Worm (Caenorhabditis elegans) whole organism, L1 larva: Measurements from ENCODE around the gene asm-3.

Experiments used
- C04F5.9 ChIP-seq: sonication (generic microtip); optimal IDR thresholded peaks from 2 replicates; lab custom pipeline; 2016; ENCODE audit warnings: missing genetic modification characterization, missing compliant biosample characterization
- aly-2 ChIP-seq: fragments of 150-350 bp; optimal IDR thresholded peaks from 2 replicates; lab custom pipeline; 2014; ENCODE audit warnings: missing biosample characterization, missing genetic modification characterization
- blmp-1 ChIP-seq: fragments of 150-350 bp; optimal IDR thresholded peaks from 2 replicates; lab custom pipeline; 2014; ENCODE audit warnings: missing biosample characterization, missing genetic modification characterization
- ceh-63 ChIP-seq: fragments of 200-800 bp; sonication (Bioruptor generic); optimal IDR thresholded peaks from 2 replicates; lab custom pipeline; 2018; ENCODE audit warnings: mild to moderate bottlenecking, missing genetic modification characterization, missing compliant biosample characterization
- ceh-82 ChIP-seq, 3 experiments: fragments of 150-350 bp in 1 of 3; sonication (generic microtip) in 2 of 3; optimal IDR thresholded peaks; 2 replicates each; lab custom pipeline; 2014 to 2017; ENCODE audit warnings: missing biosample characterization in 3 of 3, missing genetic modification characterization in 3 of 3
- ceh-88 ChIP-seq: fragments of 200-800 bp; sonication (Bioruptor generic); IDR thresholded peaks from 2 replicates; pipeline ENCODE4 v1.3.6; 2022; ENCODE audit warnings: missing genetic modification characterization, missing compliant biosample characterization
- ceh-90 ChIP-seq: sonication (generic microtip); optimal IDR thresholded peaks from 2 replicates; lab custom pipeline; 2016; ENCODE audit warnings: missing genetic modification characterization, missing compliant biosample characterization
- ces-1 ChIP-seq: fragments of 150-350 bp; optimal IDR thresholded peaks from 2 replicates; lab custom pipeline; 2014; ENCODE audit warnings: missing biosample characterization, missing genetic modification reagents, missing genetic modification characterization
- dpl-1 ChIP-seq, 3 experiments: fragments of 150-350 bp in 2 of 3; sonication (generic microtip) in 1 of 3; optimal IDR thresholded peaks; 2 replicates each; lab custom pipeline; 2014 to 2017; ENCODE audit warnings: missing biosample characterization in 3 of 3, missing genetic modification characterization in 3 of 3, missing genetic modification reagents in 3 of 3
- efl-1 ChIP-seq, 4 experiments: fragments of 150-350 bp; optimal IDR thresholded peaks in 3 of 4; peaks in 1 of 4; 1 replicate in 1 of 4; 2 replicates in 3 of 4; lab custom pipeline; 2014; ENCODE audit warnings: missing biosample characterization in 2 of 4, missing genetic modification characterization in 2 of 4, missing genetic modification reagents in 2 of 4
- efl-3 ChIP-seq: fragments of 200-800 bp; sonication (Bioruptor generic); optimal IDR thresholded peaks from 2 replicates; lab custom pipeline; 2018; ENCODE audit warnings: mild to moderate bottlenecking, missing genetic modification characterization, missing compliant biosample characterization
- egl-27 ChIP-seq, 2 experiments: fragments of 150-350 bp in 1 of 2; sonication (generic microtip); optimal IDR thresholded peaks; 3 replicates each; lab custom pipeline; 2017 to 2018; ENCODE audit warnings: missing biosample characterization in 2 of 2, missing genetic modification characterization in 2 of 2, missing genetic modification reagents in 2 of 2
- fkh-10 ChIP-seq: sonication (generic microtip); optimal IDR thresholded peaks from 2 replicates; lab custom pipeline; 2017; ENCODE audit warnings: missing biosample characterization, missing genetic modification reagents, missing genetic modification characterization
- fkh-8 ChIP-seq: sonication (generic microtip); optimal IDR thresholded peaks from 2 replicates; lab custom pipeline; 2016; ENCODE audit warnings: mild to moderate bottlenecking, missing genetic modification characterization, missing compliant biosample characterization
- grh-1 ChIP-seq: fragments of 200-800 bp; sonication (Bioruptor generic); IDR thresholded peaks from 2 replicates; pipeline ENCODE4 v1.3.6; 2022; ENCODE audit warnings: missing genetic modification reagents, missing genetic modification characterization, missing compliant biosample characterization
- hlh-17 ChIP-seq: fragments of 200-800 bp; sonication (Bioruptor generic); optimal IDR thresholded peaks from 2 replicates; lab custom pipeline; 2018; ENCODE audit warnings: missing genetic modification characterization, mild to moderate bottlenecking, missing compliant biosample characterization, moderate library complexity, borderline replicate concordance
- irx-1 ChIP-seq: sonication (generic microtip); optimal IDR thresholded peaks from 2 replicates; lab custom pipeline; 2016; ENCODE audit warnings: missing genetic modification characterization, missing compliant biosample characterization
- isw-1 ChIP-seq: fragments of 200-800 bp; sonication (Bioruptor generic); IDR thresholded peaks from 2 replicates; pipeline ENCODE4 v1.3.6; 2022; ENCODE audit warnings: missing genetic modification characterization, missing compliant biosample characterization
- jun-1 ChIP-seq: fragments of 150-350 bp; optimal IDR thresholded peaks from 2 replicates; lab custom pipeline; 2014; ENCODE audit warnings: missing biosample characterization, missing genetic modification reagents, missing genetic modification characterization
- lin-14 ChIP-seq: fragments of 200-800 bp; sonication (Bioruptor generic); optimal IDR thresholded peaks from 2 replicates; lab custom pipeline; 2018; ENCODE audit warnings: mild to moderate bottlenecking, missing genetic modification characterization, moderate library complexity, missing compliant biosample characterization
- lin-15B ChIP-seq: fragments of 150-350 bp; sonication (generic microtip); optimal IDR thresholded peaks from 3 replicates; lab custom pipeline; 2014; ENCODE audit warnings: missing biosample characterization, missing genetic modification characterization
- lsy-2 ChIP-seq, 2 experiments: fragments of 150-350 bp; optimal IDR thresholded peaks; 2 replicates each; lab custom pipeline; 2014; ENCODE audit warnings: missing biosample characterization in 2 of 2, missing genetic modification characterization in 2 of 2
- mdl-1 ChIP-seq, 2 experiments: fragments of 150-350 bp; optimal IDR thresholded peaks; 2 replicates each; lab custom pipeline; 2014 to 2017; ENCODE audit warnings: missing biosample characterization in 2 of 2, missing genetic modification characterization in 2 of 2, inconsistent platforms in 1 of 2
- mef-2 ChIP-seq: fragments of 150-350 bp; optimal IDR thresholded peaks from 2 replicates; lab custom pipeline; 2014; ENCODE audit warnings: missing biosample characterization, missing genetic modification characterization
- nhr-11 ChIP-seq: fragments of 150-350 bp; optimal IDR thresholded peaks from 2 replicates; lab custom pipeline; 2014; ENCODE audit warnings: missing biosample characterization, missing genetic modification characterization
- nhr-28 ChIP-seq: fragments of 150-350 bp; optimal IDR thresholded peaks from 2 replicates; lab custom pipeline; 2014; ENCODE audit warnings: missing biosample characterization, missing genetic modification characterization
- nhr-71 ChIP-seq: sonication (generic microtip); optimal IDR thresholded peaks from 2 replicates; lab custom pipeline; 2016; ENCODE audit warnings: mild to moderate bottlenecking, missing genetic modification characterization, moderate library complexity, missing compliant biosample characterization
- nhr-77 ChIP-seq: fragments of 150-350 bp; optimal IDR thresholded peaks from 2 replicates; lab custom pipeline; 2014; ENCODE audit warnings: missing biosample characterization, missing genetic modification characterization
- nhr-84 ChIP-seq: sonication (generic microtip); optimal IDR thresholded peaks from 2 replicates; lab custom pipeline; 2017; ENCODE audit warnings: missing biosample characterization, missing genetic modification characterization
- nhr-85 ChIP-seq: sonication (generic microtip); peaks from one replicate; lab custom pipeline; 2016; ENCODE audit warnings: missing genetic modification characterization, inconsistent platforms, missing compliant biosample characterization
- pax-3 ChIP-seq: fragments of 200-800 bp; sonication (Bioruptor generic); optimal IDR thresholded peaks from 2 replicates; lab custom pipeline; 2018; ENCODE audit warnings: mild to moderate bottlenecking, missing genetic modification characterization, moderate library complexity, missing compliant biosample characterization
- rnt-1 ChIP-seq: sonication (generic microtip); optimal IDR thresholded peaks from 2 replicates; lab custom pipeline; 2016; ENCODE audit warnings: mild to moderate bottlenecking, missing genetic modification characterization, moderate library complexity, missing compliant biosample characterization
- skn-1 ChIP-seq: fragments of 150-350 bp; optimal IDR thresholded peaks from 2 replicates; lab custom pipeline; 2014; ENCODE audit warnings: missing biosample characterization, missing genetic modification characterization
- sox-4 ChIP-seq: sonication (generic microtip); optimal IDR thresholded peaks from 2 replicates; lab custom pipeline; 2016; ENCODE audit warnings: missing genetic modification characterization, missing compliant biosample characterization
- sptf-1 ChIP-seq: fragments of 150-350 bp; optimal IDR thresholded peaks from 2 replicates; lab custom pipeline; 2014; ENCODE audit warnings: missing biosample characterization, missing genetic modification characterization
- swsn-7 ChIP-seq: sonication (generic microtip); optimal IDR thresholded peaks from 2 replicates; lab custom pipeline; 2016; ENCODE audit warnings: missing genetic modification characterization, missing compliant biosample characterization
- tbx-2 ChIP-seq: sonication (generic microtip); optimal IDR thresholded peaks from 2 replicates; lab custom pipeline; 2016; ENCODE audit warnings: missing genetic modification characterization, missing compliant biosample characterization
- tlp-1 ChIP-seq: fragments of 150-350 bp; optimal IDR thresholded peaks from 2 replicates; lab custom pipeline; 2014; ENCODE audit warnings: missing biosample characterization, missing genetic modification characterization
- unc-98 ChIP-seq: fragments of 200-800 bp; sonication (Bioruptor generic); IDR thresholded peaks from 2 replicates; pipeline ENCODE4 v1.3.6; 2022; ENCODE audit warnings: missing genetic modification characterization, missing compliant biosample characterization
- xbp-1 ChIP-seq: sonication (generic microtip); optimal IDR thresholded peaks from 2 replicates; lab custom pipeline; 2016; ENCODE audit warnings: missing genetic modification characterization, missing compliant biosample characterization
- zip-4 ChIP-seq: fragments of 200-800 bp; sonication (Bioruptor generic); optimal IDR thresholded peaks from 2 replicates; lab custom pipeline; 2018; ENCODE audit warnings: mild to moderate bottlenecking, missing genetic modification characterization, moderate library complexity, missing compliant biosample characterization
- ztf-4 ChIP-seq: fragments of 150-350 bp; optimal IDR thresholded peaks from 2 replicates; lab custom pipeline; 2014; ENCODE audit warnings: missing biosample characterization, missing genetic modification characterization

The asm-3 gene

ce11 chrIV:519409-519808, 4.2 kb downstream of the asm-3 start, which contains the start of gene pig-1 (continued):
- peak; percentile 83 to 85 for TF ChIP-seq lsy-2 (tag; optimal IDR thresholded peaks at IDR 0.05; lab: Kevin White, UChicago)
- TF ChIP-seq ceh-88 (GFP tag; lab: Robert Waterston, UW): no peak
- no peak for TF ChIP-seq ces-1 (GFP tag; lab: Kevin White, UChicago)
- TF ChIP-seq sox-4 (tag; lab: Kevin White, UChicago): no peak
- peak; percentile 68 for TF ChIP-seq lin-15B (tag; lab: Kevin White, UChicago)
- peak; percentile 46 for TF ChIP-seq isw-1 (GFP tag; lab: Robert Waterston, UW)
- peak; percentile 86 for TF ChIP-seq rnt-1 (tag; lab: Kevin White, UChicago)
- no peak for TF ChIP-seq tlp-1 (tag; lab: Kevin White, UChicago)
- peak; percentile 34 for TF ChIP-seq jun-1 (tag; lab: Kevin White, UChicago)
- no peak for TF ChIP-seq ceh-63 (GFP tag; lab: Kevin White, UChicago)
- TF ChIP-seq zip-4 (GFP tag; lab: Kevin White, UChicago): no peak
- TF ChIP-seq ceh-82 (tag; optimal IDR thresholded peaks at IDR 0.05; lab: Kevin White, UChicago): peak; percentile 61 to 83 (median 72)
- TF ChIP-seq nhr-28 (tag; lab: Kevin White, UChicago): no peak
- TF ChIP-seq nhr-77 (tag; lab: Kevin White, UChicago): no peak
- no peak for TF ChIP-seq aly-2 (tag; lab: Kevin White, UChicago)
- no peak for TF ChIP-seq unc-98 (GFP tag; lab: Robert Waterston, UW)
- TF ChIP-seq swsn-7: peak; percentile 78
- TF ChIP-seq egl-27 (tag; optimal IDR thresholded peaks at IDR 0.05; lab: Kevin White, UChicago): no peak
- TF ChIP-seq fkh-10 (GFP tag; lab: Kevin White, UChicago): no peak
- peak; percentile 73 for TF ChIP-seq xbp-1 (tag; lab: Kevin White, UChicago)
- TF ChIP-seq skn-1 (tag; lab: Kevin White, UChicago): peak; percentile 67
- peak; percentile 85 for TF ChIP-seq nhr-71
- no peak for TF ChIP-seq sptf-1 (tag; lab: Kevin White, UChicago)
- TF ChIP-seq nhr-85 (tag; lab: Kevin White, UChicago): peak; percentile 80
- TF ChIP-seq blmp-1 (tag; lab: Kevin White, UChicago): no peak
- no peak for TF ChIP-seq efl-3 (GFP tag; lab: Kevin White, UChicago)
- no peak for TF ChIP-seq pax-3 (tag; lab: Kevin White, UChicago)
- peak; percentile 61; the same call in 1 of the 2 replicates for TF ChIP-seq grh-1 (GFP tag; lab: Robert Waterston, UW)
- no peak for TF ChIP-seq mef-2 (tag; lab: Kevin White, UChicago)
- peak; percentile 83 for TF ChIP-seq lin-14 (GFP tag; lab: Kevin White, UChicago)
- TF ChIP-seq nhr-84: no peak
- TF ChIP-seq tbx-2 (tag; lab: Kevin White, UChicago): peak; percentile 77

ce11 chrIV:506384-506783, 17.2 kb downstream of the asm-3 start, which contains the start of gene W03G1.5:
Gene W03G1.5, minus strand, starts transcription at chrIV:506484.
- no peak for TF ChIP-seq nhr-11 (tag; lab: Kevin White, UChicago)
- peak in 1 of 3 experiments; percentile 13 for TF ChIP-seq dpl-1 (GFP tag; optimal IDR thresholded peaks at IDR 0.05; lab: Kevin White, UChicago)
- peak; percentile 25 for TF ChIP-seq fkh-8 (tag; lab: Kevin White, UChicago)
- no peak for TF ChIP-seq ztf-4 (tag; lab: Kevin White, UChicago)
- no peak for TF ChIP-seq ceh-90 (tag; lab: Kevin White, UChicago)
- peak in 1 of 2 experiments; percentile 9 for TF ChIP-seq mdl-1 (tag; optimal IDR thresholded peaks at IDR 0.05; lab: Kevin White, UChicago)
- no peak for TF ChIP-seq efl-1 (optimal IDR thresholded peaks at IDR 0.05; lab: Kevin White, UChicago)
- TF ChIP-seq efl-1 (GFP tag; optimal IDR thresholded peaks at IDR 0.05 in 1 of 2; lab: Kevin White, UChicago): peak in 1 of 2 experiments; percentile 25
- peak; percentile 4 for TF ChIP-seq skn-1 (tag; lab: Kevin White, UChicago)

ce11 chrIV:504495-504894, 19.1 kb downstream of the asm-3 start:
- TF ChIP-seq hlh-17 (GFP tag; lab: Kevin White, UChicago) (no peak), lsy-2 (tag; optimal IDR thresholded peaks at IDR 0.05; lab: Kevin White, UChicago) (no peak), irx-1 (no peak), sox-4 (tag; lab: Kevin White, UChicago) (no peak), C04F5.9 (tag; lab: Kevin White, UChicago) (no peak), swsn-7 (no peak), skn-1 (tag; lab: Kevin White, UChicago) (no peak), nhr-71 (no peak)
- TF ChIP-seq, all 84 proteins: peak for 0
